Worm (Caenorhabditis elegans): ENCODE results near the gene csp-1.
A peak's percentile ranks its signal among the peaks of the same experiment; 100 is the strongest.

csp-1 gene

DNA sequence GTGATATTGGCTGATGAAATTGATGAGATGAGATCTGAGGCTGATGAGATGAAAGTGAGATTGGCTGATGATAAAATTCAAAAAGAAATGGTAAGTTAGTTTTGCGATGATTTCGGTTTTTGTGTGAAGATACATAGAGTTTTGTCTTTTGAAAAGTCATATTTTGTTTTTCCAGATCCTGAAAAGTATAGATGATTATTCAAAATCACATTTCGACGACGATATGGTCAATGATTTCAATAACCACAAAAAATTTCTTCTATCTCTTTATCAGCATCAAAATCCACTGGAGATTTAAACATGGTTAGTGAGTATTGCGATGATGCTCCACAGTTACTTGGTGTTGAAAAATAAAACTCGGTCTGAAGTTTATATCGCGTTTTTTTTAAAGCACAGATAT is at the start of gene csp-1:
Gene csp-1 (plus strand): TSS at position 301 of the 400 bp plus-strand sequence.
- TF ChIP-seq fos-1 (tag; optimal IDR thresholded peaks at IDR 0.05), result no peak
- peak; percentile 29 for TF ChIP-seq nhr-85 (tag)
- no peak for TF ChIP-seq efl-1 (optimal IDR thresholded peaks at IDR 0.05)
- TF ChIP-seq efl-1 (GFP tag; optimal IDR thresholded peaks at IDR 0.05 in 1 of 2), result peak in 1 of 2 experiments; percentile 80

DNA sequence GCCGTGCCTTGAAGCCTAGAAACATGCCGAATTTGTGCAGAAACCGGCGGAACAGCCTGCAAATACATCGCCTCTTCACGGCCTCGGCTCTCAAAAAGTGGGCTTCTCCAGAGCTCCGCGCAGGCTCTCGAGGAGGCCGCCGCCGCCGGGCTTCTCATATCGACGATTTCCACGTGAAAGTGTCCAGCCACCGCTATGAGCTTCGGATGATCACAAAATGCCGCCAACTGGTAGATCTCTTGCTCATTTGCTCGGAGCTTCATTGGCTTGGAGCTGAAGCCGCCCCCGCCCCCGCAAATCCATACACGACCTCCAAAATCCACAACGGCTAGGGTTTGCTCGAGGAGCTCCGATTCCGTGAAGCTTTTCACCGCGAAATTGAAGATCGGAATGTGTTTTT is 40.5 kb upstream of the csp-1 start:
- TF ChIP-seq irx-1 (tag; optimal IDR thresholded peaks at IDR 0.05), result no peak

DNA sequence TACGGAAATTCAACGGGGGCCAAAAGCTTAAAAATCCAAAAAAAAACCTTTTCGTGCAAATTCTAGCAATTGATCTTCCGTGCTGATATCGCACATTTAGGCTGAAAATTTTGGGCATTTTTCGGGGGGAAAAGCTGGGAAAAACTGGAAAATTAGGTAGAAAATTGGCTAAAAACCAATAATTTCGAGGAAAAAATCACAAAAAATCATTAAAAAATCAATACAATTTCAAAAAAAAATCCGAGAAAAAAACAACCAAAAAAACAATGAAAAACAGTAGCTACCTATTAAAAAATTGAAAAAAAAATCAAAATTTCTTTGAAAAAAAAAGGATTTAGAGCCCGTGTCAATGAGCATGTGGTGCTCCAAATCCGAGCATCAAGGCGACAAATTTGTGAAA is 33.1 kb upstream of the csp-1 start, which contains the start of gene Y48E1B.3:
Gene Y48E1B.3 (minus strand): TSS at position 101 of the 400 bp plus-strand sequence.
- TF ChIP-seq ets-5 (GFP tag; IDR thresholded peaks at IDR 0.05), result no peak
- TF ChIP-seq sox-4 (tag; optimal IDR thresholded peaks at IDR 0.05), result no peak
- no peak for TF ChIP-seq nhr-12 (tag; optimal IDR thresholded peaks at IDR 0.05)

DNA sequence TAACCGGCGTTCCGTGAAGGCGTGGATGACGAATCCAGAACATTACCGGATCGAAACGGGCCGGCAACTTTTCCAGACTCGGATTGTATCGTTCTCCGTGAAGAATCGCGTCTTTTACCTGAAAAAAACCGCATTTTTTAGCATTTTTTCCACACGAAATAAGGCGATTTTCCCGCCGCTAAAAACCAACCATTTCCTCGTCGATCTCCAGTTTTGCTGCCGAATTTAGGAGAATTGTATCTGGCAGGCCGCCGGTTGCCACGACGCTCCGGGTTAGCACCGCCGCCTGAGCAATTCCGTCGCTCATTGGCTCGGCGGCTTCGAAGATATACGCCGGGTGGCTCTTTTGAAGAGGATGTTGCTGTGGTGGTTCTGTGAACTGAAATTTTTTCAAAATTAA is 26.6 kb upstream of the csp-1 start:
- TF ChIP-seq lin-15B (tag; optimal IDR thresholded peaks at IDR 0.05) (no peak), nhr-19 (GFP tag; conservative IDR thresholded peaks at IDR 0.05) (no peak), tbx-2 (tag; optimal IDR thresholded peaks at IDR 0.05) (no peak), ets-5 (GFP tag; IDR thresholded peaks at IDR 0.05) (no peak), efl-1 (optimal IDR thresholded peaks at IDR 0.05) (no peak), efl-1 (GFP tag; optimal IDR thresholded peaks at IDR 0.05 in 1 of 2) (peak in 1 of 2 experiments; percentile 64), irx-1 (tag; optimal IDR thresholded peaks at IDR 0.05) (no peak), nhr-47 (tag; optimal IDR thresholded peaks at IDR 0.05) (no peak), tlp-1 (tag; optimal IDR thresholded peaks at IDR 0.05) (no peak)

DNA sequence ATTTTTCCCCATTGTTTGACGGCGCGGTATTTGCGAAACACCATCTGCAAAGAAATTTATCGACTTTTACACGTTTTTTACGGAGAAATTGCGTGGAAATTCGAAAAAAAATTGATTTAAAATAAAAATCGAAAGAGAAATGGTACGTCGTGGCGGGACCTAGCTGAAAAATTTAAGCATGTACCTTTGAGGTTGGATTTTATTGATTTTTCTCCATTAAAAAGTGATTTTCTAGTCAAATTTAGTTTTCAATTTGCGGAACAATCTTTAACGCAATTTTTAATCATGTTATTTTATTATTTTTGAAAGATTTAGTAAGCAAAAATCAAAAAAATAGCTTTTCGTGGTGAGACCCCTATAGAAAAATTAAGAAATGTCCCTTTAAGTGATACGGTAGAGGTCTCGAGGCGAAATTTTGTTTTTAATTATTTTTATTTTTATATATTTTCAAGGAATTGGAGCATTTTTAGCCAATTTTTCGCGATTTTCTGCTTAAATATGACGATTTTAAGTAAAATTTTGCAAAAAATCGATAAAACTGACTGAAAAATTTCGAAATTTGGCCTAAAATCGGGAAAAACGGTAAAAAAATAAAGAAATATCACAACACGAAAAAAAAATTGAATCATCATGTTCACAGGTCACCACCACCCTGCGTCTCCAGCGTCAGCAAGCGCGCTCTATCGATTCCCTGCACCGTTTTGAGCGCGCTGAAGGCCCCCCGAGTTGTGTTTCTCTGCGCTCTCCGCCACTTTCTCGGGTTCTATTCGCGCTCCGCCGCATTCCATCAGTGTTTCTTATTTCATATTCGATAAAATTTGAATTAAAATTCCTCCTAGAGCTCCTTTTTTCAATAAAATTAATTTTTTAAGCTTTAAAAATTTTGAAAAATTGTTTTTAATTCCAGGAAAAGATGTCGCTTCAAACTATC is 25.7 kb upstream of the csp-1 start, which contains the start of the genes mrpl-37 and lin-38:
Gene mrpl-37 (minus strand): TSS at position 51 of the 931 bp plus-strand sequence.
Gene lin-38 (plus strand): TSS at position 908 of the 931 bp plus-strand sequence.
- TF ChIP-seq fkh-10 (GFP tag; optimal IDR thresholded peaks at IDR 0.05) (no peak), nhr-19 (GFP tag; conservative IDR thresholded peaks at IDR 0.05) (peak; percentile 53), lin-15B (tag; optimal IDR thresholded peaks at IDR 0.05) (peak; percentile 97), aly-2 (tag; optimal IDR thresholded peaks at IDR 0.05) (no peak), nhr-47 (tag; optimal IDR thresholded peaks at IDR 0.05) (no peak), egl-13 (tag; optimal IDR thresholded peaks at IDR 0.05) (peak; percentile 35), irx-1 (tag; optimal IDR thresholded peaks at IDR 0.05) (no peak), ets-5 (GFP tag; IDR thresholded peaks at IDR 0.05) (no peak), ceh-88 (GFP tag; IDR thresholded peaks at IDR 0.05) (peak; percentile 38; the same call in 1 of the 2 replicates), dpl-1 (GFP tag; optimal IDR thresholded peaks at IDR 0.05) (peak; percentile 58 to 77 (median 69)), nhr-85 (tag) (peak; percentile 41), ztf-4 (tag; optimal IDR thresholded peaks at IDR 0.05) (no peak), lsy-2 (tag; optimal IDR thresholded peaks at IDR 0.05) (peak; percentile 60 to 85), C34B4.2 (tag; optimal IDR thresholded peaks at IDR 0.05) (no peak), ces-1 (GFP tag; optimal IDR thresholded peaks at IDR 0.05) (no peak), nhr-84 (tag; optimal IDR thresholded peaks at IDR 0.05) (no peak), efl-3 (GFP tag; optimal IDR thresholded peaks at IDR 0.05) (no peak), unc-130 (tag; optimal IDR thresholded peaks at IDR 0.05) (peak; percentile 60), isw-1 (GFP tag; IDR thresholded peaks at IDR 0.05) (peak; percentile 32; the same call in 1 of the 2 replicates), grh-1 (GFP tag; IDR thresholded peaks at IDR 0.05) (no peak), swsn-7 (tag; optimal IDR thresholded peaks at IDR 0.05) (no peak), ceh-63 (GFP tag; optimal IDR thresholded peaks at IDR 0.05) (no peak), mep-1 (tag; optimal IDR thresholded peaks at IDR 0.05) (peak; percentile 56), elt-3 (tag; optimal IDR thresholded peaks at IDR 0.05) (peak in 1 of 6 experiments; percentile 27), hlh-4 (tag; optimal IDR thresholded peaks at IDR 0.05) (no peak), ama-1 (optimal IDR thresholded peaks at IDR 0.05) (no peak), skn-1 (tag; optimal IDR thresholded peaks at IDR 0.05) (peak; percentile 84), alr-1 (tag; optimal IDR thresholded peaks at IDR 0.05; ENCODE audit: borderline replicate concordance) (no peak), pax-3 (tag; optimal IDR thresholded peaks at IDR 0.05) (no peak), unc-62 (GFP tag; optimal IDR thresholded peaks at IDR 0.05) (no peak), ceh-90 (tag; optimal IDR thresholded peaks at IDR 0.05) (no peak), xbp-1 (tag; optimal IDR thresholded peaks at IDR 0.05) (peak; percentile 54), F16B12.6 (tag; optimal IDR thresholded peaks at IDR 0.05) (peak; percentile 63), pqm-1 (tag; optimal IDR thresholded peaks at IDR 0.05) (no peak), lin-39 (tag; optimal IDR thresholded peaks at IDR 0.05) (no peak), vab-15 (tag; optimal IDR thresholded peaks at IDR 0.05) (no peak)
